Worm (Caenorhabditis elegans): ENCODE measurements around the gene clec-226.

ce11 chrV:13992485-13992884, 45.7 kb downstream of the clec-226 start, which contains the start of gene droe-4:
- no peak for TF ChIP-seq blmp-1 (tag; optimal IDR thresholded peaks at IDR 0.05; ENCODE audit: insufficient read depth)
- TF ChIP-seq ama-1 (optimal IDR thresholded peaks at IDR 0.05): no peak
- TF ChIP-seq ceh-82 (tag; optimal IDR thresholded peaks at IDR 0.05): no peak
- no peak for TF ChIP-seq fos-1 (tag; optimal IDR thresholded peaks at IDR 0.05)
- no peak for TF ChIP-seq nhr-11 (tag; optimal IDR thresholded peaks at IDR 0.05)
- TF ChIP-seq C34F6.9 (tag; optimal IDR thresholded peaks at IDR 0.05): no peak
- no peak for TF ChIP-seq mab-5 (tag; optimal IDR thresholded peaks at IDR 0.05)
- no peak for TF ChIP-seq nhr-6 (tag; optimal IDR thresholded peaks at IDR 0.05)
- no peak for TF ChIP-seq Y55F3AM.14 (GFP tag; optimal IDR thresholded peaks at IDR 0.05)
- TF ChIP-seq nhr-23 (tag; optimal IDR thresholded peaks at IDR 0.05): no peak
- TF ChIP-seq elt-3 (tag; optimal IDR thresholded peaks at IDR 0.05): no peak
